Worm (Caenorhabditis elegans): ENCODE measurements around the gene F22F7.12.

Gene F22F7.12

DNA sequence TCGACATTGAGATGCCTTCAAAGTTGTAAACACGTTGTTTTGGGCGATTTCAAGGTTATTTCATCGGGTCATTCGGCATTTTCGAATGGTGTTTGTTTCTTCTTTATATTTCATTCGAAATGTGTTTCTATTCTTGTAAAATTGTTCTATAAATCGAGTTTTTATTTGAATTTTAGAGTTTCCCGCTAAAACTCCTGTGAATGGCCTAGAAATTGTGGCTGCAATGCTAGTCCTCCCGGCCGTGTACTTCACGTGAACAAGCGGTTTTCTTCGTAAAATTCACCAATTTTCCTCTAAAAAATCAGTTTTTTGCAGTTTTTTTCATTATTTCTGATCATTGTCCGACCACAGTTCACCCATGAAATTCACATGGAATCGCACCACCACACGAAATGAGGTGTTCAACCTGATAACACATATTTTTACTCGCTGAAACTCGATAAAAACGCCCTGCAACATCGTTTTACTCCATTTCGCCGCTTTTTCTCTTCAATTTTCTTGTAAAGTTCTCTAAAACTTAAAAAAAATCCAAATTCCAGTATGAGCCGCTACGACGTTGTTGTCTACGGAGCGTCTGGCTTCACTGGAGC, 17.2 kb downstream of the F22F7.12 start, which contains the start of gene ldp-1:
ldp-1 (plus strand) TSS at position 540 of the 590 bp plus-strand sequence.
- no peak for TF ChIP-seq dao-5 (tag; optimal IDR thresholded peaks at IDR 0.05)
- TF ChIP-seq him-1 (tag; optimal IDR thresholded peaks at IDR 0.05): peak; percentile 75
- peak; percentile 63 for TF ChIP-seq W03F9.2 (tag; optimal IDR thresholded peaks at IDR 0.05)

- TF ChIP-seq him-1 (tag; optimal IDR thresholded peaks at IDR 0.05) (no peak), dao-5 (tag; optimal IDR thresholded peaks at IDR 0.05) (no peak), W03F9.2 (tag; optimal IDR thresholded peaks at IDR 0.05) (no peak)
These were observed 17.8 kb downstream of the F22F7.12 start for ce11 chrV:2126554-2126953.

- TF ChIP-seq W03F9.2 (tag; optimal IDR thresholded peaks at IDR 0.05): no peak
- TF ChIP-seq dao-5 (tag; optimal IDR thresholded peaks at IDR 0.05): no peak
- no peak for TF ChIP-seq him-1 (tag; optimal IDR thresholded peaks at IDR 0.05)
These were observed 21.1 kb downstream of the F22F7.12 start for ce11 chrV:2123164-2123563.

- TF ChIP-seq W03F9.2 (tag; optimal IDR thresholded peaks at IDR 0.05): no peak
- no peak for TF ChIP-seq him-1 (tag; optimal IDR thresholded peaks at IDR 0.05)
- TF ChIP-seq dao-5 (tag; optimal IDR thresholded peaks at IDR 0.05): no peak
These were observed 21.8 kb downstream of the F22F7.12 start, which contains the start of gene F22F7.2 for ce11 chrV:2122517-2122916. TSS of gene F22F7.2 (plus strand) at chrV:2122782.

DNA sequence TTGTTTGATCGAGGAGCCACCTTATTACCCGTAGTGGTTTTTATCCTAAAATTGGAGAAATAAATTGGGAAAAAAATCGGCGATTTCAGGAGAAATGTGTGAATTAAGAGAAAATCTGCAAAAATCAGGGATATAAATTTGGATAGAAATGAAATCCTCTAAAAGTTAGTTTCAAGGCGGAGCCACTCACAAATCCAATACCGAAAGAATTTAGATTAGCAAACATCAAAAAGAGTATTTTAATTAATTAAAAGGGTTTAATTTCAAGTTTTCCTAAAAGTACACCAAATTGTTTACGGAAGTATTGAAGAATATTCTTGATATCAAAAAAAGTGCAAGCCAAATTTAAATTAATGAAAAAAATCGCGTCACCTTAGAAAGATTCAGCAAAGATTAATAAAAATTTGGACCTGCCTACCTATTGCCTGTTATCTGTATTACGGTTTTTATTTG, 22.4 kb downstream of the F22F7.12 start, which contains the start of gene F22F7.8:
F22F7.8 (minus strand) TSS at position 51 of the 453 bp plus-strand sequence.
- TF ChIP-seq dao-5 (tag; optimal IDR thresholded peaks at IDR 0.05): no peak
- no peak for TF ChIP-seq W03F9.2 (tag; optimal IDR thresholded peaks at IDR 0.05)
- no peak for TF ChIP-seq him-1 (tag; optimal IDR thresholded peaks at IDR 0.05)

DNA sequence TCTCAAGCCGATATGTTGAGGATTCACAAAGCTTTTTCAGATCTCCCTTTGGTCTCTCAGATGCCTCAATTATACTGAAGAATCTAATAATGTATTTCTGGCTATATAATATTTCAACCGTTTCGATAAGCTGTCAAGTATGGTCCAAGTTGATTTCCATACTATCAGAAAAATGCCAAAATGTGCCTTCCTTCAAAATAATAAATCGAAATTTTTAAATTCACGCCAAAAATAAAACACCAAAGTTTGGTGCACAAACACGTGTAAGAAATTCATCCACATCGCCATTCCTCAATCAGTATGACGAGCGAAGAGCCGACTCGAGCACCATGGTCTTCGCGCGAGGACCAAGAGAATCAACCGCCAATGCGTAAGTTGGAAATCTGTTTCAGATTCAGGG, 24.8 kb downstream of the F22F7.12 start, which contains the start of gene F22F7.11:
F22F7.11 (plus strand) TSS at position 301 of the 400 bp plus-strand sequence.
- no peak for TF ChIP-seq him-1 (tag; optimal IDR thresholded peaks at IDR 0.05)
- no peak for TF ChIP-seq W03F9.2 (tag; optimal IDR thresholded peaks at IDR 0.05)
- TF ChIP-seq dao-5 (tag; optimal IDR thresholded peaks at IDR 0.05): no peak

DNA sequence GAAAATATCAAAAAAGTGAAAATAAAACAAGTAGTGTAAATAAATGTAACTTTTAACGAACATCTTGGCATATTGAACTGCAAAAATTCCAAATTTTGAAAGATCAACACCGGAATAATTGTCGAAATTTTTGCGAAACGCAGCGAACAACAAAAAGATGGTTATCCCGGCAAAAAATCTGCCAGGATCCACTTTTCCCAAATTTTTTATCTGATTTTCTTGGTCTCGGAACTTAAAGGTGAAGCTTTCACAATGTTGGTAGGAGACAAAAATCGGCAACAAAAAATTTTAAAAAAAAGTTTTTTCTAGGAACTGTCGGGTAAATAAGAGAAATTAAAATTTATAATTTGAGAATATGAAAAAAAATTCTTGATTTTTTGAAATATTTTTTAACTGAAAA, 25.7 kb downstream of the F22F7.12 start, which contains the start of gene bgnt-1.2:
bgnt-1.2 (minus strand) TSS at position 101 of the 400 bp plus-strand sequence.
- TF ChIP-seq W03F9.2 (tag; optimal IDR thresholded peaks at IDR 0.05): no peak
- no peak for TF ChIP-seq dao-5 (tag; optimal IDR thresholded peaks at IDR 0.05)
- TF ChIP-seq him-1 (tag; optimal IDR thresholded peaks at IDR 0.05): no peak

ce11 chrV:2110368-2110767, 33.9 kb downstream of the F22F7.12 start, which contains the start of gene F22F7.3:
TSS of gene F22F7.3 (plus strand) at chrV:2110668.
- TF ChIP-seq W03F9.2 (tag; optimal IDR thresholded peaks at IDR 0.05) (no peak), him-1 (tag; optimal IDR thresholded peaks at IDR 0.05) (no peak), dao-5 (tag; optimal IDR thresholded peaks at IDR 0.05) (no peak)

DNA sequence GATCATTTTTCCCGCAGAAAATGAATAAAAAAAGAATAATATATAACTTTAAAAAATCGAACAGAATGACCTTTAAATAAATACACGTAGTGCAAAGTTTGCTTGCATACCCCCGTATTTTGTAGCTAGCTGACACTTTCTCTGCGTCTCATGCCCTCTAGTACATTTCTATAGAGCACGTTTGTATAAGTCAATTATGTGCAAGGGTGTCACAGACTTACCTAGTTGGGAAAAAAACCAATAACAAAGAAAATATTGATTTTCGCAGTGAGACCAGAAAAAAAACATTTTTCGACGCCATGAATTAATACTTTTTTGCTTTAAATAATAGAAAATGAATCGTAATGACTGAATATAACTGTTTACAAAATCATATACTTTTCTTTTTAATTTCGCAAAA, 35.0 kb downstream of the F22F7.12 start, which contains the start of gene ckb-4:
ckb-4 (minus strand) TSS at position 140 of the 400 bp plus-strand sequence.
- TF ChIP-seq him-1 (tag; optimal IDR thresholded peaks at IDR 0.05) (no peak), W03F9.2 (tag; optimal IDR thresholded peaks at IDR 0.05) (no peak), dao-5 (tag; optimal IDR thresholded peaks at IDR 0.05) (no peak)

DNA sequence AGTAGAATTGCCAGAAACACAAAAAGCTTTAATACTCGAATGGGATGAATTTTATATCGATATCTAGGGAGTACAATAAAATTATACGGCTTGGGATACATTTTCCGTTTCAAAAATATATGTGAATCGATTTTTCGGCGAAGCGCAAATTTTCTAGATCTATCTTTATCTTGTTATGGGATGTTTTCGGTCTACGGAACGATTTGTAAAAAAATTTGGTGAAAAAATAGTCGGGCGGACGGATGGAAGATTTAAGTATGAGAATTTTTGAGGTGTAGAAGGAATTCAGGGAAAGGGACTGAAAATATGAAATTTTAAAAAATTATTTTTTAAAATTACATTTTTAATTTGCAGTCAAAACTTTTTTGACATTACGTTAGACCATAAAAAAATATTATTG, 38.3 kb downstream of the F22F7.12 start, which contains the start of gene F22F7.4:
F22F7.4 (minus strand) TSS at position 101 of the 400 bp plus-strand sequence.
- no peak for TF ChIP-seq him-1 (tag; optimal IDR thresholded peaks at IDR 0.05)
- no peak for TF ChIP-seq W03F9.2 (tag; optimal IDR thresholded peaks at IDR 0.05)
- no peak for TF ChIP-seq dao-5 (tag; optimal IDR thresholded peaks at IDR 0.05)

ce11 chrV:2103118-2103517, 41.2 kb downstream of the F22F7.12 start, which contains the start of gene F36F12.1:
TSS of gene F36F12.1 (minus strand) at chrV:2103218.
- TF ChIP-seq dao-5 (tag; optimal IDR thresholded peaks at IDR 0.05) (no peak), him-1 (tag; optimal IDR thresholded peaks at IDR 0.05) (no peak), W03F9.2 (tag; optimal IDR thresholded peaks at IDR 0.05) (no peak)

- no peak for TF ChIP-seq W03F9.2 (tag; optimal IDR thresholded peaks at IDR 0.05)
- TF ChIP-seq him-1 (tag; optimal IDR thresholded peaks at IDR 0.05): no peak
- TF ChIP-seq dao-5 (tag; optimal IDR thresholded peaks at IDR 0.05): no peak
These were observed 45.3 kb downstream of the F22F7.12 start, which contains the start of gene F36F12.7 for ce11 chrV:2099040-2099439. TSS of gene F36F12.7 (plus strand) at chrV:2099340.

- TF ChIP-seq W03F9.2 (tag; optimal IDR thresholded peaks at IDR 0.05) (no peak), dao-5 (tag; optimal IDR thresholded peaks at IDR 0.05) (no peak), him-1 (tag; optimal IDR thresholded peaks at IDR 0.05) (no peak)
These were observed 46.7 kb downstream of the F22F7.12 start, which contains the start of gene clec-208 for ce11 chrV:2097653-2098052. TSS of gene clec-208 (plus strand) at chrV:2097953.

DNA sequence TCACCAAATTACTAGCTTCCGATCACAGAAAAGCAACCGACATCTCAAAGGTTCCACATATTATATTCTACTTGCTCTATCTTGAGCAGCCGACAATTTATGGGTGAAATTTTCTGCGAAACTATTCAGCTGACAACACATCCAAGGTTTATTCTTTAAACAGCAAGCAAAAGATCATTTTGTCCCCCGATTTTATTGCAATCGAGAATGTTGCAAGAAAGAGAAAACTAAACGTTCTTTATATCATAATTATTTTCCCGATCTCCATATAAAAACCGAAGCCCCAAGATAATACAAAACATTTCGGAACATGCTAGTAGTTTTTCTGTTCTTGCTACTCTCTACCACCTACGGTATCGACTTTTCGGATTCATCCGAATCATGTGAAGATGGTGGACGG, 48.5 kb downstream of the F22F7.12 start, which contains the start of gene clec-207:
clec-207 (plus strand) TSS at position 301 of the 400 bp plus-strand sequence.
- no peak for TF ChIP-seq dao-5 (tag; optimal IDR thresholded peaks at IDR 0.05)
